Worm (Caenorhabditis elegans): ENCODE data around the gene srsx-36.
"Not testable (repeated sequence)": the region's sequence is repeated elsewhere in the genome, so short reads cannot be mapped to it uniquely, and the experiment has no call there.

DNA sequence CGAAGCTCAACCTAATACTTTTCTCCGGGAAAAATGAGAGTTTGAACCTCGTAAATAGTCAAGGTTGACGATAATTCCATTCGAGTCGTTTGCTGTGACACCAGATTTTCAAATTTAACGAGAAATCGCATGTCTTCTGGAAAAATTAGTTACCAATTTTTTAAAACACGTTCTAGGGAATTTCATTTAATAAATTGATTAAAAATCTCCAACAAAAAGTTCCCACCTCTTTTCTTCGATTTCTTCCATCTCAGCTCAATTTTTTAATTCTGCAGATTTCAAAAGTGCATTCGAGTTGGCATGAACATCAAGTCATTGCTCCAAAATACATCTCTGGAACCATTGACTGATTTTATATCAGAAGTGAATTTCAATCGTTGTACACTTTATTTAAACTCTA lies 2.5 kb upstream of the srsx-36 start, which contains the start of gene nhr-282:
- TF ChIP-seq egl-27 (tag; optimal IDR thresholded peaks at IDR 0.05); nhr-11 (tag; optimal IDR thresholded peaks at IDR 0.05); dmd-4 (tag; optimal IDR thresholded peaks at IDR 0.05); aly-2 (tag; optimal IDR thresholded peaks at IDR 0.05); ama-1 (optimal IDR thresholded peaks at IDR 0.05): not testable (repeated sequence)
